Worm (Caenorhabditis elegans): ENCODE measurements around the gene nhr-285.

nhr-285 gene

ce11 chrV:15766122-15766594, 12.9 kb downstream of the nhr-285 start, which contains the start of the genes haf-3 and F57A10.2 (continued):
- TF ChIP-seq tlf-1 (GFP tag; optimal IDR thresholded peaks at IDR 0.05), result peak; percentile 88
- TF ChIP-seq F33H1.4 (GFP tag; IDR thresholded peaks at IDR 0.05), result peak; percentile 68
- peak; percentile 72 for TF ChIP-seq tbp1 (GFP tag; optimal IDR thresholded peaks at IDR 0.05)
- TF ChIP-seq zim-3 (tag; optimal IDR thresholded peaks at IDR 0.05), result no peak
- TF ChIP-seq F22D6.2 (tag; optimal IDR thresholded peaks at IDR 0.05), result peak; percentile 12
- TF ChIP-seq nhr-120 (GFP tag; IDR thresholded peaks at IDR 0.05), result no peak
- peak; percentile 65 for TF ChIP-seq ceh-27 (GFP tag; optimal IDR thresholded peaks at IDR 0.05)
- TF ChIP-seq hmg-1.2 (GFP tag; IDR thresholded peaks at IDR 0.05), result peak; percentile 57
- TF ChIP-seq tbx-9 (tag; optimal IDR thresholded peaks at IDR 0.05; ENCODE audit: borderline replicate concordance), result no peak
- TF ChIP-seq snpc-1.1 (tag; optimal IDR thresholded peaks at IDR 0.05; ENCODE audit: insufficient read depth), result peak; percentile 46
- no peak for TF ChIP-seq dpff-1 (tag; optimal IDR thresholded peaks at IDR 0.05)
- no peak for TF ChIP-seq aptf-3 (GFP tag; IDR thresholded peaks at IDR 0.05)
- no peak for TF ChIP-seq Y67H2A.10 (GFP tag; conservative IDR thresholded peaks at IDR 0.05)
- TF ChIP-seq K12H6.12 (tag; optimal IDR thresholded peaks at IDR 0.05), result peak; percentile 60
- TF ChIP-seq ceh-40 (GFP tag; IDR thresholded peaks at IDR 0.05), result no peak
- no peak for TF ChIP-seq lsy-27 (tag; optimal IDR thresholded peaks at IDR 0.05; ENCODE audit: borderline replicate concordance, insufficient read depth)
- peak; percentile 56 for TF ChIP-seq xnd-1 (tag; optimal IDR thresholded peaks at IDR 0.05)
- TF ChIP-seq rec-8 (tag; optimal IDR thresholded peaks at IDR 0.05), result no peak
- TF ChIP-seq pbrm-1 (GFP tag; IDR thresholded peaks at IDR 0.05), result peak; percentile 92
- TF ChIP-seq B0336.3 (GFP tag; IDR thresholded peaks at IDR 0.05), result peak; percentile 86
- peak; percentile 97 for TF ChIP-seq dpl-1 (GFP tag; optimal IDR thresholded peaks at IDR 0.05)
- TF ChIP-seq egl-44 (GFP tag; IDR thresholded peaks at IDR 0.05), result no peak
- no peak for TF ChIP-seq ceh-79 (tag; optimal IDR thresholded peaks at IDR 0.05)
- no peak for TF ChIP-seq egl-18 (GFP tag; IDR thresholded peaks at IDR 0.05)
- TF ChIP-seq sea-2 (GFP tag; IDR thresholded peaks at IDR 0.05), result no peak
- peak; percentile 75; the same call in 1 of the 2 replicates for TF ChIP-seq hmg-20 (GFP tag; IDR thresholded peaks at IDR 0.05)
- no peak for TF ChIP-seq F57A8.1 (GFP tag; optimal IDR thresholded peaks at IDR 0.05)
- TF ChIP-seq ets-4 (GFP tag; optimal IDR thresholded peaks at IDR 0.05), result no peak
- no peak for TF ChIP-seq nhr-27 (tag; optimal IDR thresholded peaks at IDR 0.05)
- TF ChIP-seq snpc-3.4 (tag; optimal IDR thresholded peaks at IDR 0.05), result peak; percentile 83
- TF ChIP-seq ztf-18 (tag; optimal IDR thresholded peaks at IDR 0.05), result peak; percentile 98
- TF ChIP-seq madf-8 (GFP tag; conservative IDR thresholded peaks at IDR 0.05), result peak; percentile 62
- no peak for TF ChIP-seq sptf-2 (GFP tag; optimal IDR thresholded peaks at IDR 0.05)
- 0 out of 2 replicates have a peak, but pooled peaks have one; percentile 45 for TF ChIP-seq F39B2.1 (GFP tag; IDR thresholded peaks at IDR 0.05)
- no peak for TF ChIP-seq unc-62 (GFP tag; optimal IDR thresholded peaks at IDR 0.05)
- TF ChIP-seq K11D2.4 (GFP tag; IDR thresholded peaks at IDR 0.05), result peak; percentile 81
- TF ChIP-seq F10E7.11 (tag; optimal IDR thresholded peaks at IDR 0.05), result no peak
- TF ChIP-seq ccch-3 (GFP tag; optimal IDR thresholded peaks at IDR 0.05), result no peak
- TF ChIP-seq dox-1 (GFP tag; IDR thresholded peaks at IDR 0.05), result peak; percentile 93
- peak; percentile 70 for TF ChIP-seq attf-3 (GFP tag; conservative IDR thresholded peaks at IDR 0.05)
- TF ChIP-seq madf-3 (GFP tag; IDR thresholded peaks at IDR 0.05), result peak; percentile 81; the same call in 1 of the 2 replicates
- TF ChIP-seq nfya-2 (GFP tag; IDR thresholded peaks at IDR 0.05), result no peak
- TF ChIP-seq lin-40 (tag; optimal IDR thresholded peaks at IDR 0.05), result peak; percentile 93
- peak; percentile 86 for TF ChIP-seq ceh-100 (GFP tag; IDR thresholded peaks at IDR 0.05)
- TF ChIP-seq mcd-1 (GFP tag; IDR thresholded peaks at IDR 0.05), result peak; percentile 92
- no peak for TF ChIP-seq die-1 (tag; optimal IDR thresholded peaks at IDR 0.05)
- peak; percentile 65; the same call in 1 of the 2 replicates for TF ChIP-seq lir-1 (GFP tag; conservative IDR thresholded peaks at IDR 0.05)
- peak; percentile 70 for TF ChIP-seq repo-1 (tag; optimal IDR thresholded peaks at IDR 0.05)

Data from whole organism, young adult.